Fruit fly (Drosophila melanogaster): ENCODE measurements around the gene Tdrd3.

Tdrd3 gene

DNA sequence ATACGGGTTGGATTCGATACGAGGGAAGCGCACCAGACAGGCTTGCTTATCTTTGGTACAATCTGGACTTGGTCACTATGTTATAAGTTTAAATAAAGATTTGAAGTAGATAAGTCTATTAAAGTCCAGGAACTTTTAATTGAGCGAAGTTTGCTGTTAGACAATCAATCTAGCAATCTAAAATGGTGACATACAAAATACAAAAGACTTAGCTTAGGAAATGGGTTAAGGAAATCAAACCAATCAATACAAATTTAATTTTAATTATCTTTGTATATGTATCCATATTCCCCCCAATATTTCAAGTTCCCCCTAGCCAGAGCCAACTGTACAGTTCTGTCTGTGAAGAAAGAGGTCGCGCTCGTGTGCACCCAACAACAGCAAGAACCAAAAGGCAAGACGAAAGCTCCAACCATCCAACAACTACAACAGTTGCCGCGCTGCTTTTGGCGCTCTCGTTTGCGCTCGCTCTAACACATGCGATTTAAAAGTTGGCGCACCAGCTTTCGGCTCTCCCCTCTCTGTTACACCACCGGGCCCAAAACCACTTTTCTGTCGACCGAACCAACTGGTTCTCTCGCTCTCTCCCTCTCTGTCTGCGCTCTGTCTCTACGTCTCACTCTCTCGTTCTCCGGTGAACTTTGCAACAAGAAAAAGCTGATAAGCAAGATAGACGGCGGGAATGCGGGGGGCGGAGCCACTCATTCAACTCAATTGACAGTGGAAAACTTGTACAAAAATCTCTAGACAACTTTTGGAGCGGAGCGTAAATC is 30.5 kb upstream of the Tdrd3 start (continued):
- TF ChIP-seq stc (GFP tag; IDR thresholded peaks at IDR 0.05): peak; percentile 82
- peak; percentile 87 for TF ChIP-seq CG18262 (tag; optimal IDR thresholded peaks at IDR 0.05)
- peak; percentile 75; the same call in 2 of the 3 replicates for TF ChIP-seq ase (GFP tag; IDR thresholded peaks at IDR 0.05)
- TF ChIP-seq CG7928 (GFP tag; optimal IDR thresholded peaks at IDR 0.05): peak; percentile 65
- peak; percentile 93 for TF ChIP-seq CG15269 (tag; optimal IDR thresholded peaks at IDR 0.05)
- no peak for TF ChIP-seq CG11398 (GFP tag; optimal IDR thresholded peaks at IDR 0.05)
- 0 out of 2 replicates have a peak, but pooled peaks have one; percentile 48 for TF ChIP-seq rib (GFP tag; IDR thresholded peaks at IDR 0.05)
- no peak for TF ChIP-seq pita (GFP tag; optimal IDR thresholded peaks at IDR 0.05)
- no peak for TF ChIP-seq en (GFP tag; optimal IDR thresholded peaks at IDR 0.05)
- TF ChIP-seq CG17612 (GFP tag; IDR thresholded peaks at IDR 0.05): no peak
- peak; percentile 76 for TF ChIP-seq Fer2 (tag; optimal IDR thresholded peaks at IDR 0.05)
- TF ChIP-seq lbe (GFP tag; optimal IDR thresholded peaks at IDR 0.05): no peak
- TF ChIP-seq Nf-YC (tag; optimal IDR thresholded peaks at IDR 0.05): peak; percentile 82
- TF ChIP-seq CG31365 (tag; optimal IDR thresholded peaks at IDR 0.05): peak; percentile 12
- 0 out of 2 replicates have a peak, but pooled peaks have one; percentile 15 for TF ChIP-seq gt (GFP tag; IDR thresholded peaks at IDR 0.05)
- TF ChIP-seq Trl (optimal IDR thresholded peaks at IDR 0.05): peak; percentile 98 to 100
- TF ChIP-seq Trl (GFP tag; optimal IDR thresholded peaks at IDR 0.05): no peak
- TF ChIP-seq cas (GFP tag; IDR thresholded peaks at IDR 0.05): 0 out of 2 replicates have a peak, but pooled peaks have one; percentile 31
- TF ChIP-seq jing (GFP tag; optimal IDR thresholded peaks at IDR 0.05): no peak
- peak; percentile 80 for TF ChIP-seq unpg (GFP tag; optimal IDR thresholded peaks at IDR 0.05)
- TF ChIP-seq crol (GFP tag; IDR thresholded peaks at IDR 0.05): peak; percentile 99
- TF ChIP-seq slbo (GFP tag; IDR thresholded peaks at IDR 0.05): peak; percentile 92
- TF ChIP-seq CG2678 (tag; optimal IDR thresholded peaks at IDR 0.05): peak; percentile 95
- TF ChIP-seq ftz-f1 (GFP tag; optimal IDR thresholded peaks at IDR 0.05): no peak
- TF ChIP-seq seq (GFP tag; IDR thresholded peaks at IDR 0.05): peak; percentile 89
- no peak; the same call in 2 of the 3 replicates for TF ChIP-seq Mrtf (GFP tag; IDR thresholded peaks at IDR 0.05)
- no peak for TF ChIP-seq stwl (tag; optimal IDR thresholded peaks at IDR 0.05)
- TF ChIP-seq CG10366 (GFP tag; IDR thresholded peaks at IDR 0.05): peak; percentile 78
- no peak; the same call in 1 of the 2 replicates for TF ChIP-seq ara (GFP tag; IDR thresholded peaks at IDR 0.05)
- TF ChIP-seq bsh (GFP tag; optimal IDR thresholded peaks at IDR 0.05): peak; percentile 49 to 74
- no peak for TF ChIP-seq CG16813 (GFP tag; IDR thresholded peaks at IDR 0.05; ENCODE audit: partially characterized antibody)
- TF ChIP-seq Hand (GFP tag; optimal IDR thresholded peaks at IDR 0.05): peak; percentile 84
- peak; percentile 81 for TF ChIP-seq Ada2b (GFP tag; IDR thresholded peaks at IDR 0.05)
- TF ChIP-seq CG33557 (GFP tag; optimal IDR thresholded peaks at IDR 0.05): peak; percentile 60
- peak; percentile 39; the same call in 1 of the 2 replicates for TF ChIP-seq NFAT (GFP tag; IDR thresholded peaks at IDR 0.05)
- TF ChIP-seq CG1529 (GFP tag; optimal IDR thresholded peaks at IDR 0.05): peak; percentile 83
- peak; percentile 94 for TF ChIP-seq Oli (tag; optimal IDR thresholded peaks at IDR 0.05)
- TF ChIP-seq CG9797 (GFP tag; optimal IDR thresholded peaks at IDR 0.05): no peak
- peak; percentile 75 for TF ChIP-seq CG12744 (GFP tag; optimal IDR thresholded peaks at IDR 0.05)
- TF ChIP-seq ap (GFP tag; IDR thresholded peaks at IDR 0.05): peak; percentile 42
- TF ChIP-seq CG9876 (GFP tag; optimal IDR thresholded peaks at IDR 0.05): peak; percentile 51
- TF ChIP-seq D19A (tag; optimal IDR thresholded peaks at IDR 0.05): peak; percentile 83
- peak; percentile 84 for TF ChIP-seq mam (GFP tag; optimal IDR thresholded peaks at IDR 0.05)
- TF ChIP-seq Fer3 (tag; optimal IDR thresholded peaks at IDR 0.05): peak; percentile 86
- TF ChIP-seq hkb (optimal IDR thresholded peaks at IDR 0.05): no peak
- TF ChIP-seq hkb (GFP tag; IDR thresholded peaks at IDR 0.05): peak; percentile 77
- TF ChIP-seq Rfx (GFP tag; IDR thresholded peaks at IDR 0.05): peak; percentile 80
- peak; percentile 51 for TF ChIP-seq kah (GFP tag; optimal IDR thresholded peaks at IDR 0.05)
- TF ChIP-seq eve (GFP tag; optimal IDR thresholded peaks at IDR 0.05): no peak
- TF ChIP-seq C15 (GFP tag; IDR thresholded peaks at IDR 0.05): no peak
